Worm (Caenorhabditis elegans): ENCODE data around the gene ccdc-47.

The ccdc-47 gene

ce11 chrIII:3953235-3953634, 36.5 kb downstream of the ccdc-47 start (continued):
- TF ChIP-seq ztf-4 (tag; optimal IDR thresholded peaks at IDR 0.05) (no peak), nhr-25 (tag; optimal IDR thresholded peaks at IDR 0.05) (peak; percentile 79)

ce11 chrIII:3954220-3954619, 37.5 kb downstream of the ccdc-47 start:
- TF ChIP-seq elt-3 (tag; optimal IDR thresholded peaks at IDR 0.05) (no peak), sem-4 (tag; optimal IDR thresholded peaks at IDR 0.05) (peak; percentile 60), lsy-2 (tag; optimal IDR thresholded peaks at IDR 0.05) (peak in 1 of 2 experiments; percentile 76), nhr-237 (tag; optimal IDR thresholded peaks at IDR 0.05) (no peak), C34F6.9 (tag; optimal IDR thresholded peaks at IDR 0.05) (peak; percentile 61), ama-1 (optimal IDR thresholded peaks at IDR 0.05) (no peak), mdl-1 (tag; optimal IDR thresholded peaks at IDR 0.05) (peak; percentile 66 to 69), ztf-4 (tag; optimal IDR thresholded peaks at IDR 0.05) (no peak), elt-1 (tag; optimal IDR thresholded peaks at IDR 0.05) (no peak), nhr-25 (tag; optimal IDR thresholded peaks at IDR 0.05) (peak; percentile 46), nhr-129 (tag; optimal IDR thresholded peaks at IDR 0.05) (peak; percentile 81), blmp-1 (tag; optimal IDR thresholded peaks at IDR 0.05; ENCODE audit: insufficient read depth) (peak; percentile 3), unc-55 (GFP tag; optimal IDR thresholded peaks at IDR 0.05) (peak; percentile 27), nhr-21 (tag; optimal IDR thresholded peaks at IDR 0.05) (peak; percentile 33), mab-5 (tag; optimal IDR thresholded peaks at IDR 0.05) (peak; percentile 7), sma-9 (GFP tag; optimal IDR thresholded peaks at IDR 0.05) (peak; percentile 78), sma-9 (tag; optimal IDR thresholded peaks at IDR 0.05) (no peak), peb-1 (tag; optimal IDR thresholded peaks at IDR 0.05) (no peak), nhr-23 (tag; optimal IDR thresholded peaks at IDR 0.05) (no peak)

- TF ChIP-seq ztf-4 (tag; optimal IDR thresholded peaks at IDR 0.05): peak; percentile 20
- no peak for TF ChIP-seq aly-2 (tag; optimal IDR thresholded peaks at IDR 0.05)
- TF ChIP-seq unc-55 (GFP tag; optimal IDR thresholded peaks at IDR 0.05): peak; percentile 71
These were observed 38.1 kb downstream of the ccdc-47 start for ce11 chrIII:3954828-3955227.

- TF ChIP-seq mab-5 (tag; optimal IDR thresholded peaks at IDR 0.05) (peak; percentile 9), nhr-237 (tag; optimal IDR thresholded peaks at IDR 0.05) (no peak), ztf-11 (tag; optimal IDR thresholded peaks at IDR 0.05) (no peak), skn-1 (tag; optimal IDR thresholded peaks at IDR 0.05) (no peak), sma-3 (GFP tag; optimal IDR thresholded peaks at IDR 0.05) (no peak), nhr-21 (tag; optimal IDR thresholded peaks at IDR 0.05) (peak; percentile 42), ceh-16 (tag; optimal IDR thresholded peaks at IDR 0.05) (no peak), sem-4 (tag; optimal IDR thresholded peaks at IDR 0.05) (no peak), nhr-25 (tag; optimal IDR thresholded peaks at IDR 0.05) (peak; percentile 15), lin-13 (GFP tag; optimal IDR thresholded peaks at IDR 0.05) (no peak), nhr-11 (tag; optimal IDR thresholded peaks at IDR 0.05) (no peak), R02D3.7 (tag; optimal IDR thresholded peaks at IDR 0.05) (no peak), unc-62 (GFP tag; optimal IDR thresholded peaks at IDR 0.05) (no peak), blmp-1 (tag; optimal IDR thresholded peaks at IDR 0.05; ENCODE audit: insufficient read depth) (peak; percentile 36), ceh-82 (tag; optimal IDR thresholded peaks at IDR 0.05) (no peak), mbf-1 (tag; optimal IDR thresholded peaks at IDR 0.05) (no peak), elt-1 (tag; optimal IDR thresholded peaks at IDR 0.05) (no peak), ztf-4 (tag; optimal IDR thresholded peaks at IDR 0.05) (peak; percentile 15), lin-39 (tag; optimal IDR thresholded peaks at IDR 0.05) (no peak), ztf-1 (GFP tag; conservative IDR thresholded peaks at IDR 0.05) (no peak), dmd-4 (tag; optimal IDR thresholded peaks at IDR 0.05) (no peak), nhr-77 (tag; optimal IDR thresholded peaks at IDR 0.05) (no peak), peb-1 (tag; optimal IDR thresholded peaks at IDR 0.05) (no peak), snpc-4 (tag; optimal IDR thresholded peaks at IDR 0.05) (no peak), egl-27 (tag; optimal IDR thresholded peaks at IDR 0.05) (no peak), sma-9 (GFP tag; optimal IDR thresholded peaks at IDR 0.05) (peak; percentile 75), sma-9 (tag; optimal IDR thresholded peaks at IDR 0.05) (no peak), nhr-12 (tag; optimal IDR thresholded peaks at IDR 0.05) (no peak), aly-2 (tag; optimal IDR thresholded peaks at IDR 0.05) (no peak), C34F6.9 (tag; optimal IDR thresholded peaks at IDR 0.05) (peak; percentile 49), unc-55 (GFP tag; optimal IDR thresholded peaks at IDR 0.05) (peak; percentile 35), nhr-10 (tag; optimal IDR thresholded peaks at IDR 0.05) (no peak), ama-1 (optimal IDR thresholded peaks at IDR 0.05) (no peak), lin-11 (tag; optimal IDR thresholded peaks at IDR 0.05) (no peak), unc-39 (tag; optimal IDR thresholded peaks at IDR 0.05) (no peak), crh-2 (tag; optimal IDR thresholded peaks at IDR 0.05) (peak; percentile 25), alr-1 (tag; optimal IDR thresholded peaks at IDR 0.05) (no peak), nhr-6 (tag; optimal IDR thresholded peaks at IDR 0.05) (peak; percentile 21), mdl-1 (tag; optimal IDR thresholded peaks at IDR 0.05) (peak; percentile 48 to 56), zag-1 (tag; optimal IDR thresholded peaks at IDR 0.05) (no peak), nhr-129 (tag; optimal IDR thresholded peaks at IDR 0.05) (peak; percentile 61), gmeb-1 (tag; optimal IDR thresholded peaks at IDR 0.05) (no peak), Y55F3AM.14 (GFP tag; optimal IDR thresholded peaks at IDR 0.05) (no peak), nhr-23 (tag; optimal IDR thresholded peaks at IDR 0.05) (no peak)
These were observed 38.9 kb downstream of the ccdc-47 start for ce11 chrIII:3955674-3956073.
